Comparison of ENCODE assay signal across 4 fruit fly cellular contexts in the genomic region with DNA sequence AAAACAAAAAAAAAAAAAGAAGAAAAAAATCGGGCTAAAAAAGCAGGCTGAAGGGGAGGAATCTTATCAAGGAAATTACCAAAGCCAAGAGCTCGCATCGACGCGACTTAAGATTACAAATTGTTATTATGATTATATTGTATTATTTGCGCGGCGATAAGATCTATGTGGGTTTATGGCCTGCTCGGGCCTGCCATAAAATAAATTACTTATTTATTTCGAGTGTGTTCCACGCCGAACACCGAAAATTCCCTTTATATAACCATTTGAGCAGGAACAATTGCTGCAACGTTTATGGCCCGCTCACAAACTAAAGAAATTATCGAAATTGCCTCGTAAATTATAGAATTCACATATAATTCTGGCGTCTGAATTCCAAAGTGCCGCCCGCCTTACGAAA.
TF ChIP-seq lines count a peak whose summit lies in the region.

No protein-coding gene starts in this region.

- TF ChIP-seq CTCF in whole organism, embryonic (GFP tag; optimal IDR thresholded peaks at IDR 0.05; lab: Kevin White, UChicago), result no peak

TF ChIP-seq in whole organism, adult, 20 proteins besides CTCF, POLR2A, EP300 and RAD21:
- TF ChIP-seq CG7045 (GFP tag; optimal IDR thresholded peaks at IDR 0.05; lab: Kevin White, UChicago), result peak; percentile 8
- no peak for TF ChIP-seq CG5204 (GFP tag; optimal IDR thresholded peaks at IDR 0.05; lab: Kevin White, UChicago)
- TF ChIP-seq Hr96 (GFP tag; optimal IDR thresholded peaks at IDR 0.05; lab: Kevin White, UChicago), result no peak
- no peak for TF ChIP-seq CG33017 (tag; optimal IDR thresholded peaks at IDR 0.05; lab: Kevin White, UChicago)
- no peak for TF ChIP-seq toe (GFP tag; optimal IDR thresholded peaks at IDR 0.05; lab: Kevin White, UChicago)
- no peak for TF ChIP-seq CG11617 (GFP tag; optimal IDR thresholded peaks at IDR 0.05; lab: Kevin White, UChicago)
- no peak for TF ChIP-seq CG14711 (tag; optimal IDR thresholded peaks at IDR 0.05; lab: Kevin White, UChicago)
- TF ChIP-seq cic (GFP tag; optimal IDR thresholded peaks at IDR 0.05; lab: Kevin White, UChicago), result peak; percentile 27

TF ChIP-seq in whole organism, embryonic, 481 proteins besides CTCF, POLR2A, EP300 and RAD21 (continues in another document):
- TF ChIP-seq HLHmδ (GFP tag; optimal IDR thresholded peaks at IDR 0.05; lab: Kevin White, UChicago) (no peak), tio (GFP tag; optimal IDR thresholded peaks at IDR 0.05; lab: Kevin White, UChicago) (no peak), peb (GFP tag; IDR thresholded peaks at IDR 0.05; lab: Robert Waterston, UW) (no peak), Gsc (GFP tag; IDR thresholded peaks at IDR 0.05; lab: Robert Waterston, UW) (no peak), CG14441 (GFP tag; IDR thresholded peaks at IDR 0.05; lab: Robert Waterston, UW) (peak; percentile 41), Hr3 (GFP tag; optimal IDR thresholded peaks at IDR 0.05; lab: Kevin White, UChicago) (no peak), CG17385 (GFP tag; optimal IDR thresholded peaks at IDR 0.05; lab: Kevin White, UChicago) (peak; percentile 27), CG14710 (tag; optimal IDR thresholded peaks at IDR 0.05; lab: Kevin White, UChicago) (no peak), cwo (GFP tag; optimal IDR thresholded peaks at IDR 0.05; lab: Kevin White, UChicago) (peak; percentile 30), zfh1 (GFP tag; IDR thresholded peaks at IDR 0.05; lab: Robert Waterston, UW) (no peak), emc (GFP tag; optimal IDR thresholded peaks at IDR 0.05; lab: Kevin White, UChicago) (no peak), CG12942 (GFP tag; optimal IDR thresholded peaks at IDR 0.05; lab: Kevin White, UChicago) (no peak), fu2 (GFP tag; optimal IDR thresholded peaks at IDR 0.05; lab: Kevin White, UChicago) (no peak), pnt (GFP tag; optimal IDR thresholded peaks at IDR 0.05; lab: Kevin White, UChicago) (no peak), gcm (GFP tag; optimal IDR thresholded peaks at IDR 0.05; lab: Kevin White, UChicago) (peak; percentile 33), CG11695 (GFP tag; IDR thresholded peaks at IDR 0.05; lab: Robert Waterston, UW) (no peak), nmo (GFP tag; optimal IDR thresholded peaks at IDR 0.05; lab: Kevin White, UChicago) (no peak), CG10654 (GFP tag; optimal IDR thresholded peaks at IDR 0.05; lab: Kevin White, UChicago) (no peak), Med (GFP tag; lab: Kevin White, UChicago) (peak; percentile 38), Hmr (GFP tag; optimal IDR thresholded peaks at IDR 0.05; lab: Kevin White, UChicago) (peak; percentile 32), CG4854 (GFP tag; optimal IDR thresholded peaks at IDR 0.05; lab: Kevin White, UChicago) (no peak), CG10959 (GFP tag; IDR thresholded peaks at IDR 0.05; lab: Robert Waterston, UW) (no peak), p53 (GFP tag; optimal IDR thresholded peaks at IDR 0.05; lab: Kevin White, UChicago) (no peak), CG1233 (GFP tag; optimal IDR thresholded peaks at IDR 0.05; lab: Kevin White, UChicago) (peak; percentile 22), CG14965 (GFP tag; optimal IDR thresholded peaks at IDR 0.05; lab: Kevin White, UChicago; ENCODE audit: borderline replicate concordance) (no peak), Pdp1 (GFP tag; optimal IDR thresholded peaks at IDR 0.05; lab: Kevin White, UChicago) (peak in 1 of 2 experiments; percentile 54), CG17829 (tag; optimal IDR thresholded peaks at IDR 0.05; lab: Kevin White, UChicago) (no peak), slou (GFP tag; optimal IDR thresholded peaks at IDR 0.05; lab: Kevin White, UChicago) (no peak)

TF ChIP-seq in whole organism, prepupa, 60 proteins besides CTCF, POLR2A, EP300 and RAD21:
- TF ChIP-seq CG6276 (GFP tag; optimal IDR thresholded peaks at IDR 0.05; lab: Kevin White, UChicago) (no peak), eg (GFP tag; IDR thresholded peaks at IDR 0.05; lab: Robert Waterston, UW) (no peak), spab (GFP tag; optimal IDR thresholded peaks at IDR 0.05; lab: Kevin White, UChicago) (no peak), svp (GFP tag; lab: Kevin White, UChicago) (peak; percentile 61), Ets96B (tag; optimal IDR thresholded peaks at IDR 0.05; lab: Kevin White, UChicago) (no peak), Eip75B (GFP tag; optimal IDR thresholded peaks at IDR 0.05; lab: Kevin White, UChicago) (no peak), CG3919 (GFP tag; optimal IDR thresholded peaks at IDR 0.05; lab: Kevin White, UChicago) (no peak), fkh (GFP tag; optimal IDR thresholded peaks at IDR 0.05; lab: Kevin White, UChicago) (peak; percentile 11), CG6808 (GFP tag; optimal IDR thresholded peaks at IDR 0.05; lab: Kevin White, UChicago) (no peak), CG4318 (GFP tag; optimal IDR thresholded peaks at IDR 0.05; lab: Kevin White, UChicago) (no peak), CG10631 (GFP tag; optimal IDR thresholded peaks at IDR 0.05; lab: Kevin White, UChicago) (no peak), vri (GFP tag; optimal IDR thresholded peaks at IDR 0.05; lab: Kevin White, UChicago) (peak; percentile 31), Gug (GFP tag; IDR thresholded peaks at IDR 0.05; lab: Robert Waterston, UW) (no peak), salr (GFP tag; optimal IDR thresholded peaks at IDR 0.05; lab: Kevin White, UChicago) (no peak), CG6792 (GFP tag; optimal IDR thresholded peaks at IDR 0.05; lab: Kevin White, UChicago) (no peak)

TF ChIP-seq in whole organism, wandering third instar larva, 38 proteins besides CTCF, POLR2A, EP300 and RAD21:
- TF ChIP-seq foxo (GFP tag; optimal IDR thresholded peaks at IDR 0.05; lab: Kevin White, UChicago), result no peak
- TF ChIP-seq sage (GFP tag; optimal IDR thresholded peaks at IDR 0.05; lab: Kevin White, UChicago), result no peak
- TF ChIP-seq Rel (GFP tag; optimal IDR thresholded peaks at IDR 0.05; lab: Kevin White, UChicago), result no peak
- peak; percentile 9 for TF ChIP-seq Rel (tag; optimal IDR thresholded peaks at IDR 0.05; lab: Kevin White, UChicago)
- TF ChIP-seq jim (GFP tag; optimal IDR thresholded peaks at IDR 0.05; lab: Kevin White, UChicago), result no peak
- no peak for TF ChIP-seq GATAd (GFP tag; optimal IDR thresholded peaks at IDR 0.05; lab: Kevin White, UChicago)
- no peak for TF ChIP-seq Hr83 (GFP tag; optimal IDR thresholded peaks at IDR 0.05; lab: Kevin White, UChicago; ENCODE audit: poor library complexity, severe bottlenecking)
- no peak for TF ChIP-seq ey (GFP tag; optimal IDR thresholded peaks at IDR 0.05; lab: Kevin White, UChicago)
- TF ChIP-seq Myc (optimal IDR thresholded peaks at IDR 0.05; lab: Kevin White, UChicago), result no peak
- peak; percentile 37 for TF ChIP-seq CrebA (GFP tag; optimal IDR thresholded peaks at IDR 0.05; lab: Kevin White, UChicago; ENCODE audit: borderline replicate concordance)
- TF ChIP-seq br (GFP tag; optimal IDR thresholded peaks at IDR 0.05; lab: Kevin White, UChicago), result peak; percentile 2
